Fruit fly (Drosophila melanogaster) whole organism, wandering third instar larva: ENCODE measurements around the gene CG10376.

ENCODE experiments used
- Abd-B ChIP-seq: fragments of >200 bp; optimal IDR thresholded peaks from 2 replicates; lab custom pipeline; 2017; ENCODE audit warnings: missing biosample characterization, missing genetic modification characterization
- CG32264 ChIP-seq: fragments of 200-800 bp; sonication (Bioruptor generic); optimal IDR thresholded peaks from 2 replicates; lab custom pipeline; 2016; ENCODE audit warnings: missing biosample characterization, missing genetic modification characterization
- CG9705 ChIP-seq: fragments of 200-800 bp; sonication (Bioruptor generic); optimal IDR thresholded peaks from 2 replicates; lab custom pipeline; 2018; ENCODE audit warnings: missing biosample characterization, mild to moderate bottlenecking, missing genetic modification characterization
- CrebA ChIP-seq: fragments of 200-800 bp; sonication (Bioruptor generic); optimal IDR thresholded peaks from 2 replicates; lab custom pipeline; 2016; ENCODE audit warnings: missing biosample characterization, mild to moderate bottlenecking, missing genetic modification characterization, borderline replicate concordance
- Dfd ChIP-seq: fragments of >200 bp; optimal IDR thresholded peaks from 2 replicates; lab custom pipeline; 2017; ENCODE audit warnings: missing biosample characterization, missing genetic modification characterization
- Dif ChIP-seq: fragments of 200-275, 200-300 bp; sonication (Bioruptor generic); optimal IDR thresholded peaks from 2 replicates; lab custom pipeline; 2018; ENCODE audit warnings: missing biosample characterization, missing genetic modification characterization; ENCODE audit not compliant: partially characterized antibody
- GATAd ChIP-seq: sonication (Bioruptor generic); optimal IDR thresholded peaks from 2 replicates; lab custom pipeline; 2016; ENCODE audit warnings: missing biosample characterization, missing genetic modification characterization
- HLH106 ChIP-seq: fragments of 200-800 bp; optimal IDR thresholded peaks from 3 replicates; lab custom pipeline; 2019; ENCODE audit warnings: missing biosample characterization, mild to moderate bottlenecking, missing genetic modification characterization, moderate library complexity
- Hnf4 ChIP-seq: fragments of 200-800 bp; sonication (Bioruptor generic); optimal IDR thresholded peaks from 2 replicates; lab custom pipeline; 2016; ENCODE audit warnings: missing biosample characterization, mild to moderate bottlenecking, missing genetic modification characterization
- Hr78 ChIP-seq: fragments of >200 bp; optimal IDR thresholded peaks from 2 replicates; lab custom pipeline; 2017; ENCODE audit warnings: missing biosample characterization, missing genetic modification characterization
- Hr83 ChIP-seq: fragments of 200-300 bp; sonication (Bioruptor generic); optimal IDR thresholded peaks from 2 replicates; lab custom pipeline; 2016; ENCODE audit warnings: missing biosample characterization, mild to moderate bottlenecking, missing genetic modification characterization, moderate library complexity; ENCODE audit not compliant: poor library complexity, severe bottlenecking
- Jra ChIP-seq: sonication (Bioruptor generic); optimal IDR thresholded peaks from 2 replicates; lab custom pipeline; 2016; ENCODE audit warnings: missing biosample characterization, missing genetic modification characterization
- Mio ChIP-seq: sonication (Bioruptor generic); optimal IDR thresholded peaks from 2 replicates; lab custom pipeline; 2016; ENCODE audit warnings: missing biosample characterization, missing genetic modification characterization
- Myc ChIP-seq: fragments of >200 bp; optimal IDR thresholded peaks from 2 replicates; lab custom pipeline; 2017
- N ChIP-seq: fragments of >200 bp; optimal IDR thresholded peaks from 2 replicates; lab custom pipeline; 2018; ENCODE audit warnings: missing biosample characterization, missing external identifiers, missing genetic modification characterization
- OdsH ChIP-seq: fragments of 200-800 bp; sonication (Bioruptor generic); optimal IDR thresholded peaks from 2 replicates; lab custom pipeline; 2016; ENCODE audit warnings: missing biosample characterization, mild to moderate bottlenecking, missing genetic modification characterization
- Rel ChIP-seq, 2 experiments: fragments of 200-800 bp; sonication (Bioruptor generic) in 1 of 2; optimal IDR thresholded peaks; 2 replicates in 1 of 2; 3 replicates in 1 of 2; lab custom pipeline; 2016 to 2019; ENCODE audit warnings: mild to moderate bottlenecking in 2 of 2, missing biosample characterization in 2 of 2, missing genetic modification characterization in 2 of 2, moderate library complexity in 1 of 2
- Sp1 ChIP-seq: fragments of 200-800 bp; sonication (Bioruptor generic); optimal IDR thresholded peaks from 3 replicates; lab custom pipeline; 2019; ENCODE audit warnings: missing biosample characterization, mild to moderate bottlenecking, missing genetic modification characterization, moderate library complexity
- Vsx2 ChIP-seq: fragments of 200-300, 225-300 bp; sonication (Bioruptor generic); optimal IDR thresholded peaks from 2 replicates; lab custom pipeline; 2018; ENCODE audit warnings: missing biosample characterization, missing genetic modification characterization; ENCODE audit not compliant: partially characterized antibody
- br ChIP-seq: fragments of 200-800 bp; sonication (Bioruptor generic); optimal IDR thresholded peaks from 2 replicates; lab custom pipeline; 2016; ENCODE audit warnings: missing biosample characterization, missing genetic modification characterization
- brk ChIP-seq: fragments of 200-800 bp; sonication (Bioruptor generic); optimal IDR thresholded peaks from 2 replicates; lab custom pipeline; 2016; ENCODE audit warnings: missing biosample characterization, mild to moderate bottlenecking, missing genetic modification characterization
- dmrt93B ChIP-seq: fragments of 200-800 bp; sonication (Bioruptor generic); optimal IDR thresholded peaks from 2 replicates; lab custom pipeline; 2018; ENCODE audit warnings: missing biosample characterization, mild to moderate bottlenecking, missing genetic modification characterization
- dsf ChIP-seq: sonication (Bioruptor generic); optimal IDR thresholded peaks from 2 replicates; lab custom pipeline; 2016; ENCODE audit warnings: missing biosample characterization, missing genetic modification characterization, borderline replicate concordance
- ey ChIP-seq: fragments of 200-800 bp; sonication (Bioruptor generic); optimal IDR thresholded peaks from 2 replicates; lab custom pipeline; 2016; ENCODE audit warnings: missing biosample characterization, missing genetic modification characterization
- foxo ChIP-seq, 2 experiments: fragments of 200-800 bp; sonication (Bioruptor generic); optimal IDR thresholded peaks; 2 replicates in 1 of 2; 3 replicates in 1 of 2; lab custom pipeline; 2016 to 2017; ENCODE audit warnings: missing biosample characterization in 2 of 2, missing genetic modification characterization in 2 of 2
- fru ChIP-seq: fragments of 200-800 bp; sonication (Bioruptor generic); optimal IDR thresholded peaks from 3 replicates; lab custom pipeline; 2016; ENCODE audit warnings: missing biosample characterization, mild to moderate bottlenecking, missing genetic modification characterization
- h ChIP-seq: fragments of 200-800 bp; sonication (Bioruptor generic); optimal IDR thresholded peaks from 3 replicates; lab custom pipeline; 2016; ENCODE audit warnings: missing biosample characterization, mild to moderate bottlenecking, missing genetic modification characterization
- jim ChIP-seq: fragments of 175-275, 200-325 bp; sonication (Bioruptor generic); optimal IDR thresholded peaks from 2 replicates; lab custom pipeline; 2016; ENCODE audit warnings: missing biosample characterization, mild to moderate bottlenecking, missing genetic modification characterization
- lola ChIP-seq: fragments of >200 bp; optimal IDR thresholded peaks from 2 replicates; lab custom pipeline; 2017; ENCODE audit warnings: missing biosample characterization, missing genetic modification characterization
- pan ChIP-seq: fragments of >200 bp; optimal IDR thresholded peaks from 2 replicates; lab custom pipeline; 2017
- psq ChIP-seq: fragments of 200-800 bp; sonication (Bioruptor generic); optimal IDR thresholded peaks from 3 replicates; lab custom pipeline; 2017; ENCODE audit warnings: missing biosample characterization, mild to moderate bottlenecking, missing genetic modification characterization, moderate library complexity
- rgr ChIP-seq: fragments of 200-800 bp; sonication (Bioruptor generic); optimal IDR thresholded peaks from 3 replicates; lab custom pipeline; 2016; ENCODE audit warnings: missing biosample characterization, mild to moderate bottlenecking, missing genetic modification characterization
- sage ChIP-seq: fragments of 200-800 bp; sonication (Bioruptor generic); optimal IDR thresholded peaks from 2 replicates; lab custom pipeline; 2016; ENCODE audit warnings: missing biosample characterization, mild to moderate bottlenecking, missing genetic modification characterization
- sv ChIP-seq: fragments of 200-800 bp; sonication (Bioruptor generic); optimal IDR thresholded peaks from 3 replicates; lab custom pipeline; 2016; ENCODE audit warnings: missing biosample characterization, missing genetic modification characterization
- tai ChIP-seq: sonication (Bioruptor generic); optimal IDR thresholded peaks from 2 replicates; lab custom pipeline; 2016; ENCODE audit warnings: missing biosample characterization, missing genetic modification characterization
- usp ChIP-seq: fragments of >200 bp; optimal IDR thresholded peaks from 2 replicates; lab custom pipeline; 2017; ENCODE audit warnings: missing biosample characterization, missing genetic modification characterization
- woc ChIP-seq: sonication (Bioruptor generic); optimal IDR thresholded peaks from 2 replicates; lab custom pipeline; 2016; ENCODE audit warnings: missing biosample characterization, mild to moderate bottlenecking, missing genetic modification characterization

CG10376 gene

DNA sequence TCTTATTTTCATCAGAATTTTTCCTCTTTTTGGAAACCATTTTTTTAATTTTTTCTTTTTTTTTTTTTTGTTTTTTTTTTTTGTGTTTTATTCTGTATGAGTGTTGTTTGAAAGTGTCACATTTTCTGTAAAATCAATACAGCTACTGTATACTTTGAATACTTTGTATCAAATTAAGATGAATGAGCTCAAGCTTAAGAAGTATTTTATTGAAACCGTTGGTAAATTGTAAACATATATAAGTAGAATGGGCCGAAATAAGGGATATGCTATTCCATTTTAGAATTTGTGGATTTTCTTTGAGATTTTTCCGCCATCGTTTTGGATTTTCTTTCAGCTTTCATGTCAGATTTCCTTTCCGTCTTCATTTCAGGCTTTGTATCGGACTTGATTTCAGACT is 27.9 kb downstream of the CG10376 start, which contains the start of gene Mst36Fb:
Mst36Fb (minus strand) TSS at position 101 of the 400 bp plus-strand sequence.
- no peak for TF ChIP-seq tai (GFP tag; lab: Kevin White, UChicago)
- no peak for TF ChIP-seq Rel (GFP tag; optimal IDR thresholded peaks at IDR 0.05; lab: Kevin White, UChicago)
- TF ChIP-seq Rel (tag; optimal IDR thresholded peaks at IDR 0.05; lab: Kevin White, UChicago): no peak
- no peak for TF ChIP-seq HLH106 (tag; lab: Kevin White, UChicago)
- TF ChIP-seq jim: no peak
- no peak for TF ChIP-seq Hr83 (GFP tag; lab: Kevin White, UChicago)
- no peak for TF ChIP-seq ey (GFP tag; lab: Kevin White, UChicago)
- no peak for TF ChIP-seq brk (GFP tag; lab: Kevin White, UChicago)
- no peak for TF ChIP-seq Dif (GFP tag; lab: Kevin White, UChicago)
- no peak for TF ChIP-seq CG9705 (GFP tag; lab: Kevin White, UChicago)
- TF ChIP-seq CrebA (GFP tag; lab: Kevin White, UChicago): no peak
- TF ChIP-seq Vsx2 (GFP tag; lab: Kevin White, UChicago): no peak
- TF ChIP-seq Mio (GFP tag; lab: Kevin White, UChicago): no peak
- TF ChIP-seq dmrt93B (GFP tag; lab: Kevin White, UChicago): no peak
- no peak for TF ChIP-seq GATAd (GFP tag; lab: Kevin White, UChicago)
- no peak for TF ChIP-seq Dfd (GFP tag; lab: Kevin White, UChicago)
- no peak for TF ChIP-seq dsf
- no peak for TF ChIP-seq woc (GFP tag; lab: Kevin White, UChicago)
- TF ChIP-seq usp (GFP tag; lab: Kevin White, UChicago): no peak
- TF ChIP-seq pan (lab: Kevin White, UChicago): no peak
- no peak for TF ChIP-seq sv (GFP tag; lab: Kevin White, UChicago)

DNA sequence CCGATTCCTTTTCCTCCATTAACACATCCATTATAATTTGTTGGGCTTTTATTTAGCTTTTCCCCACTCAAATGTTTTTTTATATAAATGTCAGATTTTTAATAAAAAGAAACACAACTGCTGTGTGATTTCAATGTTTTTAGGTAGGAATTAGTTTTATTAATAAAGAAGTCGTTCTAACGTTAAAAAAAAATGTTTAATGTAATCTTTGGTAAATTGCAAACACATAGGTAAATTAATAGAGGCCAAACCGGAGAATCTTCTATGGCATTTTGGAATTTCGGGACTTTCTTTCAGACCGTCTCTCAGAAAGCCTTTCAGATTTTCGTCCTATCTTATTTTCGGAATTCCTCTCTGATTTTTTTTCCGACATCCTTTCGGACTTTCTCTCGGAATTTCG is 29.7 kb downstream of the CG10376 start, which contains the start of gene CG43339:
CG43339 (minus strand) TSS at position 101 of the 400 bp plus-strand sequence.
- TF ChIP-seq Rel (GFP tag; optimal IDR thresholded peaks at IDR 0.05; lab: Kevin White, UChicago) (no peak), Rel (tag; optimal IDR thresholded peaks at IDR 0.05; lab: Kevin White, UChicago) (no peak), rgr (no peak), CG9705 (GFP tag; lab: Kevin White, UChicago) (no peak), dmrt93B (GFP tag; lab: Kevin White, UChicago) (no peak), GATAd (GFP tag; lab: Kevin White, UChicago) (no peak), jim (no peak)
- TF ChIP-seq, all 38 proteins: peak for 0

DNA sequence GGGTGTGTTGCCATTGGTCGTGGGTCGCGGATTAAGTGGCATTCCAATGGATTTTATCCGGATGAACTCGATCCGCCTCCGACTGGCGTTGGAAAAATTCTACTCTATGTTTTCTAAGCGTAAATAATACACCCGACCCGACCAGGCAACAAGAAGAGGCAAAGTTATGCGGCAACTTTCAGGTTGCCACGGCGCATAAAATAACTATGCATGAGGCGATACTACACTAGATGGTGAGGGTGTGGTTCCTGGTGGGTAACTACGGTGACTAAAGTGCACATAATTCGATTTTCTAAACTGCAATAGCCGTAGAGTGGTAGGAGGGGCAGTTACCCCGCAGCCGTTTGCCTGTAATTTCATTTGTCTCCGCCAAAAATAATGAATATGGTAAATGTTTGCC is 31.8 kb downstream of the CG10376 start, which contains the start of gene CG43338:
CG43338 (minus strand) TSS at position 101 of the 400 bp plus-strand sequence.
- TF ChIP-seq Rel (GFP tag; optimal IDR thresholded peaks at IDR 0.05; lab: Kevin White, UChicago): no peak
- no peak for TF ChIP-seq Rel (tag; optimal IDR thresholded peaks at IDR 0.05; lab: Kevin White, UChicago)
- no peak for TF ChIP-seq Sp1 (GFP tag; lab: Kevin White, UChicago)
- TF ChIP-seq CrebA (GFP tag; lab: Kevin White, UChicago): no peak
- no peak for TF ChIP-seq CG9705 (GFP tag; lab: Kevin White, UChicago)
- TF ChIP-seq Jra (GFP tag; lab: Kevin White, UChicago): no peak

DNA sequence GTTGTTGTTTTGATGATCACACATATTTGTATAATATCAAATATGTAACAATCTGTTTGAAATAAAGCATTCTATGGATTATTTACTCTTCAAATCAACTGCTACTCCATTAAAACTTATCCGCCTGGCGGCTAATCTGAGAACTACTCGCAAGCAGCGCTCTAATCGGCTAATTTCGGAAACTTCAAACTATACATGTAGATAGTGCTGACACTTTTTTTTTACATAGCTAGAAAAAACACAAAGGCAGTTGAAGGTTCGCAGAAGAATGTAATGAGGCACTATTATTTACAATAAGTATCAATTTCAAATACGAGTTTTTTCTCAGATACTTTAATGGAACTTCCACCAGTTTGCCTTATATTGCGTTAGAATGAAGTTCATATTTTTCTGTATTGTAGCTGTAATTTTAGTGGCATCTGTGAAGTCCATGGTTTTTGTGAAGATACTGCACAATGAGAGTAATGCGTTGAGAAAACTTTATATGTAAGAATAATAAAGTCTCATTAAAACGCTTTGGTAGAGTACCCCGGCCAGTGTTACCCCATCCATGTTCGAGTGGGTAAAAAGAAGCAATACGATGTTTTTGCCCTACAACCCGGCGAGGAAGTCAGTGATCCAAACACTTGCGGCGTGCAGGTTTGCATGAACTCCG is 36.8 kb downstream of the CG10376 start:
- no peak for TF ChIP-seq Jra (GFP tag; lab: Kevin White, UChicago)
- no peak for TF ChIP-seq dsf
- TF ChIP-seq br (GFP tag; lab: Kevin White, UChicago): no peak
- TF ChIP-seq fru (GFP tag; lab: Kevin White, UChicago): no peak
- no peak for TF ChIP-seq woc (GFP tag; lab: Kevin White, UChicago)
- no peak for TF ChIP-seq rgr
- no peak for TF ChIP-seq brk (GFP tag; lab: Kevin White, UChicago)
- no peak for TF ChIP-seq CrebA (GFP tag; lab: Kevin White, UChicago)
- no peak for TF ChIP-seq lola (GFP tag; lab: Kevin White, UChicago)
- peak; percentile 17 for TF ChIP-seq sv (GFP tag; lab: Kevin White, UChicago)
- TF ChIP-seq GATAd (GFP tag; lab: Kevin White, UChicago): no peak
- no peak for TF ChIP-seq Vsx2 (GFP tag; lab: Kevin White, UChicago)
- TF ChIP-seq usp (GFP tag; lab: Kevin White, UChicago): no peak
- peak; percentile 10 for TF ChIP-seq dmrt93B (GFP tag; lab: Kevin White, UChicago)
- peak; percentile 97 for TF ChIP-seq Myc
- TF ChIP-seq jim: no peak
- no peak for TF ChIP-seq Hr78 (GFP tag; lab: Kevin White, UChicago)
- TF ChIP-seq tai (GFP tag; lab: Kevin White, UChicago): no peak
- no peak for TF ChIP-seq sage (GFP tag; lab: Kevin White, UChicago)
- no peak for TF ChIP-seq Abd-B (GFP tag; lab: Kevin White, UChicago)
- no peak for TF ChIP-seq ey (GFP tag; lab: Kevin White, UChicago)
- TF ChIP-seq h (GFP tag; lab: Kevin White, UChicago): no peak
- peak; percentile 18 for TF ChIP-seq CG9705 (GFP tag; lab: Kevin White, UChicago)
- TF ChIP-seq HLH106 (tag; lab: Kevin White, UChicago): peak; percentile 34
- TF ChIP-seq pan (lab: Kevin White, UChicago): no peak
- TF ChIP-seq N (GFP tag; lab: Kevin White, UChicago): no peak
- peak; percentile 31 for TF ChIP-seq OdsH (GFP tag; lab: Kevin White, UChicago)
- TF ChIP-seq foxo (GFP tag; optimal IDR thresholded peaks at IDR 0.05; lab: Kevin White, UChicago): peak in 1 of 2 experiments; percentile 47
- no peak for TF ChIP-seq Sp1 (GFP tag; lab: Kevin White, UChicago)
- TF ChIP-seq Hr83 (GFP tag; lab: Kevin White, UChicago): peak; percentile 38
- no peak for TF ChIP-seq CG32264
- no peak for TF ChIP-seq Hnf4
- TF ChIP-seq psq (GFP tag; lab: Kevin White, UChicago): peak; percentile 3
- no peak for TF ChIP-seq Rel (GFP tag; optimal IDR thresholded peaks at IDR 0.05; lab: Kevin White, UChicago)
- no peak for TF ChIP-seq Rel (tag; optimal IDR thresholded peaks at IDR 0.05; lab: Kevin White, UChicago)
- no peak for TF ChIP-seq Dfd (GFP tag; lab: Kevin White, UChicago)
